5 fruit fly cellular contexts compared by ENCODE assay signal in the genomic region with DNA sequence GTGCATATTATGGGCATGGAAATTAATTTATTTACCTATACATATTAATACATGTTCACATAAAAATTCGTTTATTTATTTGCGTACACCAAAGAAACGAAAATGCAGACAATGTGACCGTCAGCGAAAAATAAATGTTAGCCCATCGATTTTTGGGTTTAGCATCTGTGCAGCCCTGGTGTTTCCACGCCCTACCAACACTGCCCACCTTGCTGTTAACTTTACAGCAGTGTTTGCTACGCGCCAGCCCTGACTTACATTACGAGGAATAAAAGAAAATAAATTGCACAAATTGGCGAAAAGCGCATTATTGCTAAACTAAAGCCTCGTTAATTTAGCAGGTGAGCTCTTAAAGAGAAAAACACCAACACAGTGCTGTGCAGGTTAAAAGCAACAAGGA.
TF ChIP-seq lines count a peak whose summit lies in the region.

A gene (plus strand): TSS at position 228 of the 400 bp plus-strand sequence.
A gene (plus strand): TSS at position 228 of the 400 bp plus-strand sequence.
A gene (plus strand): TSS at position 228 of the 400 bp plus-strand sequence.

- TF ChIP-seq CTCF in whole organism, embryonic (GFP tag; optimal IDR thresholded peaks at IDR 0.05; lab: Kevin White, UChicago) = no peak

TF ChIP-seq in whole organism, adult, 20 proteins besides CTCF, POLR2A, EP300 and RAD21 (continues in another document):
- TF ChIP-seq pad (GFP tag; optimal IDR thresholded peaks at IDR 0.05; lab: Kevin White, UChicago) (peak; percentile 57), CG12768 (GFP tag; optimal IDR thresholded peaks at IDR 0.05; lab: Kevin White, UChicago) (no peak), CG11617 (GFP tag; optimal IDR thresholded peaks at IDR 0.05; lab: Kevin White, UChicago) (peak; percentile 22), cnc (optimal IDR thresholded peaks at IDR 0.05; lab: Kevin White, UChicago) (no peak), CG1620 (GFP tag; optimal IDR thresholded peaks at IDR 0.05; lab: Kevin White, UChicago) (peak; percentile 81), tj (GFP tag; optimal IDR thresholded peaks at IDR 0.05; lab: Kevin White, UChicago) (peak; percentile 94), CG7045 (GFP tag; optimal IDR thresholded peaks at IDR 0.05; lab: Kevin White, UChicago) (no peak), Hr96 (GFP tag; optimal IDR thresholded peaks at IDR 0.05; lab: Kevin White, UChicago) (peak; percentile 69), Clk (GFP tag; optimal IDR thresholded peaks at IDR 0.05; lab: Kevin White, UChicago) (peak; percentile 53), CG5204 (GFP tag; optimal IDR thresholded peaks at IDR 0.05; lab: Kevin White, UChicago) (no peak), toe (GFP tag; optimal IDR thresholded peaks at IDR 0.05; lab: Kevin White, UChicago) (peak; percentile 62), bab1 (GFP tag; optimal IDR thresholded peaks at IDR 0.05; lab: Kevin White, UChicago) (peak; percentile 69), Crg-1 (GFP tag; optimal IDR thresholded peaks at IDR 0.05; lab: Kevin White, UChicago) (peak; percentile 63), cic (GFP tag; optimal IDR thresholded peaks at IDR 0.05; lab: Kevin White, UChicago) (peak; percentile 20), CG7101 (tag; optimal IDR thresholded peaks at IDR 0.05; lab: Kevin White, UChicago) (peak; percentile 70), Mnt (GFP tag; optimal IDR thresholded peaks at IDR 0.05; lab: Kevin White, UChicago) (peak; percentile 75), ovo (GFP tag; optimal IDR thresholded peaks at IDR 0.05; lab: Kevin White, UChicago) (no peak)

TF ChIP-seq in whole organism, embryonic, 481 proteins besides CTCF, POLR2A, EP300 and RAD21 (continues in another document):
- TF ChIP-seq CG1602 (GFP tag; optimal IDR thresholded peaks at IDR 0.05; lab: Kevin White, UChicago) (peak; percentile 33), crc (GFP tag; optimal IDR thresholded peaks at IDR 0.05; lab: Kevin White, UChicago) (no peak), abd-A (tag; optimal IDR thresholded peaks at IDR 0.05; lab: Kevin White, UChicago) (peak; percentile 69), dan (GFP tag; IDR thresholded peaks at IDR 0.05; lab: Robert Waterston, UW) (no peak), grau (tag; optimal IDR thresholded peaks at IDR 0.05; lab: Kevin White, UChicago) (peak; percentile 50), CG34422 (GFP tag; IDR thresholded peaks at IDR 0.05; lab: Robert Waterston, UW) (peak; percentile 66; the same call in 2 of the 3 replicates), MBD-R2 (GFP tag; IDR thresholded peaks at IDR 0.05; lab: Robert Waterston, UW) (peak; percentile 94), lilli (GFP tag; optimal IDR thresholded peaks at IDR 0.05; lab: Kevin White, UChicago) (peak; percentile 75), Poxn (GFP tag; IDR thresholded peaks at IDR 0.05; lab: Robert Waterston, UW) (no peak), CG3995 (GFP tag; optimal IDR thresholded peaks at IDR 0.05; lab: Kevin White, UChicago) (peak; percentile 29), CG4820 (GFP tag; optimal IDR thresholded peaks at IDR 0.05; lab: Kevin White, UChicago) (peak; percentile 16), knrl (GFP tag; IDR thresholded peaks at IDR 0.05; lab: Robert Waterston, UW; ENCODE audit: partially characterized antibody) (peak; percentile 10; the same call in 1 of the 3 replicates), CG32772 (GFP tag; IDR thresholded peaks at IDR 0.05; lab: Robert Waterston, UW) (0 out of 2 replicates have a peak, but pooled peaks have one; percentile 13), Atf-2 (GFP tag; optimal IDR thresholded peaks at IDR 0.05; lab: Kevin White, UChicago) (no peak), hth (optimal IDR thresholded peaks at IDR 0.05; lab: Kevin White, UChicago) (no peak), sna (GFP tag; IDR thresholded peaks at IDR 0.05; lab: Robert Waterston, UW; ENCODE audit: partially characterized antibody) (0 out of 2 replicates have a peak, but pooled peaks have one; percentile 4)

TF ChIP-seq in whole organism, prepupa, 60 proteins besides CTCF, POLR2A, EP300 and RAD21 (continues in another document):
- TF ChIP-seq CG31627 (GFP tag; optimal IDR thresholded peaks at IDR 0.05; lab: Kevin White, UChicago) (peak; percentile 61), CG11762 (GFP tag; optimal IDR thresholded peaks at IDR 0.05; lab: Kevin White, UChicago; ENCODE audit: insufficient read depth) (no peak), pdm3 (GFP tag; optimal IDR thresholded peaks at IDR 0.05; lab: Kevin White, UChicago) (peak; percentile 37), CG16779 (tag; optimal IDR thresholded peaks at IDR 0.05; lab: Kevin White, UChicago) (no peak), Hr39 (GFP tag; optimal IDR thresholded peaks at IDR 0.05; lab: Kevin White, UChicago) (peak; percentile 39), CG3919 (GFP tag; optimal IDR thresholded peaks at IDR 0.05; lab: Kevin White, UChicago) (peak; percentile 54), Eip75B (GFP tag; optimal IDR thresholded peaks at IDR 0.05; lab: Kevin White, UChicago) (peak; percentile 42), fd59A (GFP tag; optimal IDR thresholded peaks at IDR 0.05; lab: Kevin White, UChicago) (no peak), cyc (GFP tag; optimal IDR thresholded peaks at IDR 0.05; lab: Kevin White, UChicago) (peak; percentile 53), CG7368 (GFP tag; optimal IDR thresholded peaks at IDR 0.05; lab: Kevin White, UChicago) (peak; percentile 4), CG8119 (GFP tag; IDR thresholded peaks at IDR 0.05; lab: Robert Waterston, UW) (no peak), Ets96B (tag; optimal IDR thresholded peaks at IDR 0.05; lab: Kevin White, UChicago) (no peak), CG9139 (GFP tag; optimal IDR thresholded peaks at IDR 0.05; lab: Kevin White, UChicago) (no peak), lz (GFP tag; optimal IDR thresholded peaks at IDR 0.05; lab: Kevin White, UChicago) (peak; percentile 46), Gug (GFP tag; IDR thresholded peaks at IDR 0.05; lab: Robert Waterston, UW) (no peak), CG1621 (tag; optimal IDR thresholded peaks at IDR 0.05; lab: Kevin White, UChicago) (no peak), CG8319 (GFP tag; optimal IDR thresholded peaks at IDR 0.05; lab: Kevin White, UChicago) (no peak), Hr4 (GFP tag; optimal IDR thresholded peaks at IDR 0.05; lab: Kevin White, UChicago) (peak; percentile 20)

TF ChIP-seq in whole organism, pupa, 21 proteins besides CTCF, POLR2A, EP300 and RAD21:
- TF ChIP-seq fd96Ca (GFP tag; IDR thresholded peaks at IDR 0.05; lab: Robert Waterston, UW) = 0 out of 3 replicates have a peak, but pooled peaks have one; percentile 43
- peak; percentile 1 for TF ChIP-seq CG14655 (GFP tag; optimal IDR thresholded peaks at IDR 0.05; lab: Kevin White, UChicago)
- TF ChIP-seq CG12605 (GFP tag; IDR thresholded peaks at IDR 0.05; lab: Robert Waterston, UW) = no peak
- TF ChIP-seq Ets98B (GFP tag; IDR thresholded peaks at IDR 0.05; lab: Robert Waterston, UW) = peak; percentile 5
- TF ChIP-seq CG15710 (tag; optimal IDR thresholded peaks at IDR 0.05; lab: Kevin White, UChicago) = peak; percentile 18
- no peak for TF ChIP-seq CG13204 (GFP tag; optimal IDR thresholded peaks at IDR 0.05; lab: Kevin White, UChicago)
- no peak for TF ChIP-seq CG9948 (tag; optimal IDR thresholded peaks at IDR 0.05; lab: Kevin White, UChicago)
- peak; percentile 7 for TF ChIP-seq Pif1A (GFP tag; optimal IDR thresholded peaks at IDR 0.05; lab: Kevin White, UChicago)
- peak; percentile 0 for TF ChIP-seq Pif1B (GFP tag; optimal IDR thresholded peaks at IDR 0.05; lab: Kevin White, UChicago)
- TF ChIP-seq CG4496 (GFP tag; IDR thresholded peaks at IDR 0.05; lab: Robert Waterston, UW) = peak; percentile 41; the same call in 2 of the 3 replicates
- peak; percentile 32 for TF ChIP-seq CG8159 (tag; optimal IDR thresholded peaks at IDR 0.05; lab: Kevin White, UChicago)
- no peak for TF ChIP-seq EcR (GFP tag; optimal IDR thresholded peaks at IDR 0.05; lab: Kevin White, UChicago)
- no peak for TF ChIP-seq rn (GFP tag; IDR thresholded peaks at IDR 0.05; lab: Robert Waterston, UW)
- peak; percentile 3 for TF ChIP-seq D1 (tag; optimal IDR thresholded peaks at IDR 0.05; lab: Kevin White, UChicago)
- peak; percentile 6 for TF ChIP-seq Snoo (tag; optimal IDR thresholded peaks at IDR 0.05; lab: Kevin White, UChicago)

TF ChIP-seq in whole organism, wandering third instar larva, 38 proteins besides CTCF, POLR2A, EP300 and RAD21:
- no peak for TF ChIP-seq lola (GFP tag; optimal IDR thresholded peaks at IDR 0.05; lab: Kevin White, UChicago)
- TF ChIP-seq Mio (GFP tag; optimal IDR thresholded peaks at IDR 0.05; lab: Kevin White, UChicago) = no peak
- TF ChIP-seq sage (GFP tag; optimal IDR thresholded peaks at IDR 0.05; lab: Kevin White, UChicago) = peak; percentile 44
- TF ChIP-seq HLH106 (tag; optimal IDR thresholded peaks at IDR 0.05; lab: Kevin White, UChicago) = peak; percentile 48
- peak in 1 of 2 experiments; percentile 74 for TF ChIP-seq foxo (GFP tag; optimal IDR thresholded peaks at IDR 0.05; lab: Kevin White, UChicago)
- TF ChIP-seq h (GFP tag; optimal IDR thresholded peaks at IDR 0.05; lab: Kevin White, UChicago) = peak; percentile 51
- TF ChIP-seq dmrt93B (GFP tag; optimal IDR thresholded peaks at IDR 0.05; lab: Kevin White, UChicago) = peak; percentile 5
- TF ChIP-seq Jra (GFP tag; optimal IDR thresholded peaks at IDR 0.05; lab: Kevin White, UChicago) = peak; percentile 31
- TF ChIP-seq Sp1 (GFP tag; optimal IDR thresholded peaks at IDR 0.05; lab: Kevin White, UChicago) = peak; percentile 52
- TF ChIP-seq OdsH (GFP tag; optimal IDR thresholded peaks at IDR 0.05; lab: Kevin White, UChicago) = peak; percentile 20
- no peak for TF ChIP-seq Vsx2 (GFP tag; optimal IDR thresholded peaks at IDR 0.05; lab: Kevin White, UChicago; ENCODE audit: partially characterized antibody)
- no peak for TF ChIP-seq Rel (GFP tag; optimal IDR thresholded peaks at IDR 0.05; lab: Kevin White, UChicago)
- peak; percentile 57 for TF ChIP-seq Rel (tag; optimal IDR thresholded peaks at IDR 0.05; lab: Kevin White, UChicago)
- peak; percentile 42 for TF ChIP-seq sv (GFP tag; optimal IDR thresholded peaks at IDR 0.05; lab: Kevin White, UChicago)
- peak; percentile 52 for TF ChIP-seq CG9705 (GFP tag; optimal IDR thresholded peaks at IDR 0.05; lab: Kevin White, UChicago)
- TF ChIP-seq Hnf4 (GFP tag; optimal IDR thresholded peaks at IDR 0.05; lab: Kevin White, UChicago) = no peak
- peak; percentile 50 for TF ChIP-seq fru (GFP tag; optimal IDR thresholded peaks at IDR 0.05; lab: Kevin White, UChicago)
- peak; percentile 14 for TF ChIP-seq ey (GFP tag; optimal IDR thresholded peaks at IDR 0.05; lab: Kevin White, UChicago)
- TF ChIP-seq psq (GFP tag; optimal IDR thresholded peaks at IDR 0.05; lab: Kevin White, UChicago) = peak; percentile 7
- peak; percentile 61 for TF ChIP-seq br (GFP tag; optimal IDR thresholded peaks at IDR 0.05; lab: Kevin White, UChicago)
- TF ChIP-seq rgr (GFP tag; optimal IDR thresholded peaks at IDR 0.05; lab: Kevin White, UChicago) = peak; percentile 74
- no peak for TF ChIP-seq brk (GFP tag; optimal IDR thresholded peaks at IDR 0.05; lab: Kevin White, UChicago)
- peak; percentile 85 for TF ChIP-seq Hr83 (GFP tag; optimal IDR thresholded peaks at IDR 0.05; lab: Kevin White, UChicago; ENCODE audit: poor library complexity, severe bottlenecking)
